Worm (Caenorhabditis elegans) whole organism, L3 larva: Measurements from ENCODE around the gene srh-264.

ENCODE experiments used
- R02D3.7 ChIP-seq: fragments of 150-350 bp; optimal IDR thresholded peaks from 2 replicates; lab custom pipeline; 2014; ENCODE audit warnings: missing biosample characterization, missing genetic modification characterization
- ZK546.5 ChIP-seq: sonication (generic microtip); optimal IDR thresholded peaks from 2 replicates; lab custom pipeline; 2017; ENCODE audit warnings: missing biosample characterization, missing genetic modification characterization
- aly-2 ChIP-seq: fragments of 150-350 bp; optimal IDR thresholded peaks from 2 replicates; lab custom pipeline; 2014; ENCODE audit warnings: missing biosample characterization, missing genetic modification characterization
- ceh-16 ChIP-seq: sonication (generic microtip); optimal IDR thresholded peaks from 2 replicates; lab custom pipeline; 2017; ENCODE audit warnings: missing biosample characterization, missing genetic modification characterization
- ceh-28 ChIP-seq: fragments of 150-350 bp; optimal IDR thresholded peaks from 2 replicates; lab custom pipeline; 2014; ENCODE audit warnings: missing biosample characterization, missing genetic modification reagents, missing genetic modification characterization
- ceh-82 ChIP-seq: fragments of 150-350 bp; optimal IDR thresholded peaks from 2 replicates; lab custom pipeline; 2014; ENCODE audit warnings: missing biosample characterization, missing genetic modification characterization
- elt-2 ChIP-seq: sonication (generic microtip); optimal IDR thresholded peaks from 2 replicates; lab custom pipeline; 2016; ENCODE audit warnings: missing genetic modification reagents, mild to moderate bottlenecking, missing genetic modification characterization, missing compliant biosample characterization
- elt-3 ChIP-seq, 3 experiments: fragments of 150-350 bp in 1 of 3; sonication (generic microtip) in 2 of 3; optimal IDR thresholded peaks; 2 replicates in 2 of 3; 4 replicates in 1 of 3; lab custom pipeline; 2014 to 2017; ENCODE audit warnings: missing biosample characterization in 3 of 3, missing genetic modification characterization in 3 of 3
- fkh-2 ChIP-seq: fragments of 150-350 bp; optimal IDR thresholded peaks from 2 replicates; lab custom pipeline; 2014; ENCODE audit warnings: missing biosample characterization, missing genetic modification reagents, missing genetic modification characterization
- fos-1 ChIP-seq: fragments of 150-350 bp; optimal IDR thresholded peaks from 2 replicates; lab custom pipeline; 2014; ENCODE audit warnings: missing biosample characterization, missing genetic modification characterization
- hmg-11 ChIP-seq: sonication (generic microtip); optimal IDR thresholded peaks from 2 replicates; lab custom pipeline; 2016; ENCODE audit warnings: missing genetic modification characterization, missing compliant biosample characterization
- jun-1 ChIP-seq: fragments of 150-350 bp; optimal IDR thresholded peaks from 2 replicates; lab custom pipeline; 2014; ENCODE audit warnings: missing biosample characterization, missing genetic modification reagents, missing genetic modification characterization
- lin-39 ChIP-seq: fragments of 150-350 bp; optimal IDR thresholded peaks from 2 replicates; lab custom pipeline; 2018; ENCODE audit warnings: missing biosample characterization, missing genetic modification reagents, missing genetic modification characterization
- nfya-1 ChIP-seq: sonication (generic microtip); optimal IDR thresholded peaks from 2 replicates; lab custom pipeline; 2017; ENCODE audit warnings: missing genetic modification characterization, mild to moderate bottlenecking, missing compliant biosample characterization, antibody characterized with exemption, moderate library complexity; ENCODE audit not compliant: insufficient read depth
- nhr-11 ChIP-seq: fragments of 150-350 bp; optimal IDR thresholded peaks from 2 replicates; lab custom pipeline; 2014; ENCODE audit warnings: missing biosample characterization, missing genetic modification characterization
- nhr-12 ChIP-seq: fragments of 150-350 bp; optimal IDR thresholded peaks from 2 replicates; lab custom pipeline; 2014; ENCODE audit warnings: missing biosample characterization, missing genetic modification characterization
- nhr-23 ChIP-seq: fragments of 150-350 bp; optimal IDR thresholded peaks from 2 replicates; lab custom pipeline; 2014; ENCODE audit warnings: missing biosample characterization, missing genetic modification reagents, missing genetic modification characterization
- nhr-25 ChIP-seq: sonication (generic microtip); optimal IDR thresholded peaks from 2 replicates; lab custom pipeline; 2017; ENCODE audit warnings: missing biosample characterization, missing genetic modification characterization
- nhr-28 ChIP-seq: fragments of 150-350 bp; optimal IDR thresholded peaks from 2 replicates; lab custom pipeline; 2014; ENCODE audit warnings: missing biosample characterization, missing genetic modification characterization
- nhr-43 ChIP-seq: sonication (generic microtip); optimal IDR thresholded peaks from 2 replicates; lab custom pipeline; 2016; ENCODE audit warnings: mild to moderate bottlenecking, missing genetic modification characterization, missing compliant biosample characterization; ENCODE audit not compliant: poor library complexity, severe bottlenecking
- nhr-67 ChIP-seq: fragments of 150-350 bp; optimal IDR thresholded peaks from 2 replicates; lab custom pipeline; 2014; ENCODE audit warnings: missing biosample characterization, missing genetic modification characterization
- pha-4 ChIP-seq: fragments of 150-350 bp; optimal IDR thresholded peaks from 2 replicates; lab custom pipeline; 2014; ENCODE audit warnings: missing biosample characterization, missing genetic modification reagents, missing genetic modification characterization
- pqm-1 ChIP-seq: fragments of 150-350 bp; optimal IDR thresholded peaks from 2 replicates; lab custom pipeline; 2017; ENCODE audit warnings: missing biosample characterization, missing genetic modification characterization, inconsistent platforms
- sea-2 ChIP-seq: fragments of 150-350 bp; sonication (generic microtip); optimal IDR thresholded peaks from 4 replicates; lab custom pipeline; 2014; ENCODE audit warnings: missing biosample characterization, missing genetic modification reagents, missing genetic modification characterization
- snpc-4 ChIP-seq: fragments of 150-350 bp; optimal IDR thresholded peaks from 2 replicates; lab custom pipeline; 2014; ENCODE audit warnings: missing biosample characterization, missing genetic modification characterization
- tbx-2 ChIP-seq: sonication (generic microtip); optimal IDR thresholded peaks from 2 replicates; lab custom pipeline; 2016; ENCODE audit warnings: mild to moderate bottlenecking, missing genetic modification characterization, missing compliant biosample characterization
- unc-62 ChIP-seq: fragments of 150-350 bp; sonication (generic microtip); optimal IDR thresholded peaks from 4 replicates; lab custom pipeline; 2014; ENCODE audit warnings: missing biosample characterization, missing genetic modification reagents, missing genetic modification characterization
- zag-1 ChIP-seq: fragments of 150-350 bp; optimal IDR thresholded peaks from 2 replicates; lab custom pipeline; 2014; ENCODE audit warnings: missing biosample characterization, missing genetic modification characterization

Gene srh-264

ce11 chrV:15444188-15444587, 30.2 kb downstream of the srh-264 start, which contains the start of gene T26H5.11:
Gene T26H5.11, minus strand, starts transcription at chrV:15444288.
- TF ChIP-seq elt-3 (tag; optimal IDR thresholded peaks at IDR 0.05; lab: Kevin White, UChicago), result no peak
- no peak for TF ChIP-seq pha-4 (tag; lab: Kevin White, UChicago)
- no peak for TF ChIP-seq pqm-1 (tag; lab: Kevin White, UChicago)
- TF ChIP-seq nhr-23, result no peak
- no peak for TF ChIP-seq unc-62
- TF ChIP-seq lin-39, result no peak
- no peak for TF ChIP-seq aly-2
- no peak for TF ChIP-seq jun-1 (tag; lab: Kevin White, UChicago)
- no peak for TF ChIP-seq ceh-16
- TF ChIP-seq nhr-67, result no peak

- TF ChIP-seq pqm-1 (tag; lab: Kevin White, UChicago) (peak; percentile 12), R02D3.7 (tag; lab: Kevin White, UChicago) (no peak), sea-2 (no peak), nhr-28 (tag; lab: Kevin White, UChicago) (no peak), pha-4 (tag; lab: Kevin White, UChicago) (no peak), snpc-4 (no peak), hmg-11 (tag; lab: Kevin White, UChicago) (no peak), tbx-2 (tag; lab: Kevin White, UChicago) (no peak), elt-2 (tag; lab: Kevin White, UChicago) (peak; percentile 65), ceh-28 (tag; lab: Kevin White, UChicago) (no peak), nhr-43 (tag; lab: Kevin White, UChicago) (no peak), nfya-1 (no peak), ZK546.5 (tag; lab: Kevin White, UChicago) (no peak), nhr-23 (no peak), ceh-82 (tag; lab: Kevin White, UChicago) (no peak)
- TF ChIP-seq, all 47 proteins: peak for 2
Measured at ce11 chrV:15444615-15445014, 30.7 kb downstream of the srh-264 start, which contains the start of gene T26H5.9. Gene T26H5.9, plus strand, starts transcription at chrV:15444916.

ce11 chrV:15445437-15445836, 31.5 kb downstream of the srh-264 start, which contains the start of gene srh-239:
Gene srh-239, plus strand, starts transcription at chrV:15445737.
- TF ChIP-seq jun-1 (tag; lab: Kevin White, UChicago) (no peak), aly-2 (no peak), nhr-12 (no peak), sea-2 (no peak)

ce11 chrV:15448408-15448807, 34.5 kb downstream of the srh-264 start, which contains the start of gene T26H5.4:
Gene T26H5.4, minus strand, starts transcription at chrV:15448701.
- TF ChIP-seq zag-1, result no peak
- no peak for TF ChIP-seq lin-39
- no peak for TF ChIP-seq snpc-4
- no peak for TF ChIP-seq nhr-25
- no peak for TF ChIP-seq tbx-2 (tag; lab: Kevin White, UChicago)
- no peak for TF ChIP-seq nhr-11 (tag; lab: Kevin White, UChicago)
- TF ChIP-seq jun-1 (tag; lab: Kevin White, UChicago), result no peak
- no peak for TF ChIP-seq ceh-16
- TF ChIP-seq pqm-1 (tag; lab: Kevin White, UChicago), result peak; percentile 77
- peak; percentile 81 for TF ChIP-seq elt-2 (tag; lab: Kevin White, UChicago)

ce11 chrV:15448865-15449264, 34.9 kb downstream of the srh-264 start, which contains the start of gene T26H5.14:
Gene T26H5.14, plus strand, starts transcription at chrV:15449165.
- TF ChIP-seq fos-1 (no peak), elt-2 (tag; lab: Kevin White, UChicago) (peak; percentile 40)
- TF ChIP-seq, all 47 proteins: peak for 1

ce11 chrV:15451421-15451820, 37.5 kb downstream of the srh-264 start, which contains the start of gene srw-33:
Gene srw-33, minus strand, starts transcription at chrV:15451521.
- no peak for TF ChIP-seq elt-2 (tag; lab: Kevin White, UChicago)
- TF ChIP-seq nhr-23, result no peak
- TF ChIP-seq fkh-2 (tag; lab: Kevin White, UChicago), result no peak
- no peak for TF ChIP-seq zag-1
- TF ChIP-seq fos-1, result no peak

ce11 chrV:15454322-15454721, 40.4 kb downstream of the srh-264 start:
- TF ChIP-seq nhr-43 (tag; lab: Kevin White, UChicago) (peak; percentile 31), jun-1 (tag; lab: Kevin White, UChicago) (no peak)
